4 worm cellular contexts compared by ENCODE assay signal in the genomic region with DNA sequence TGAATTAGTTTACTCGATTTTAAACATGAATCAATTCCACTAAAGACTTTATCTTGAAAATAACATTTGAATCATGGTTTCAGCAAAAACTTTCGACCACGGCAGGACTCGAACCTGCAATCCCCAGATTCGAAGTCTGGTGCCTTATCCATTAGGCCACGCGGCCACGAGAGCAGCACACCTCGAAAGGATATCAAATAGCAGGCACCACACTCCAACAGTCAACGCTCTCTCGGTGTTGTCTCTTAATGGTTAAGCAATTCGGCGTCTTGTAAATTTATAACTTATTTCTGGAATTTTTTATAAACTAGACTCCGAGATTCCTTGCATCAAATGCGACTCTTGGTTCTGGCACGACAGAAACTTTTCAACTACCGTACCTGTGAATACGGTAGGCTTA.
TF ChIP-seq lines count a peak whose summit lies in the region.

No protein-coding gene starts in this region.

TF ChIP-seq in whole organism, L2 larva, 48 proteins besides CTCF, POLR2A, EP300 and RAD21 (continues in another document):
- TF ChIP-seq ztf-11 (tag; optimal IDR thresholded peaks at IDR 0.05; lab: Kevin White, UChicago): no peak
- peak; percentile 30 for TF ChIP-seq nhr-25 (tag; optimal IDR thresholded peaks at IDR 0.05; lab: Kevin White, UChicago)
- no peak for TF ChIP-seq mdl-1 (tag; optimal IDR thresholded peaks at IDR 0.05; lab: Kevin White, UChicago)
- TF ChIP-seq ceh-82 (tag; optimal IDR thresholded peaks at IDR 0.05; lab: Kevin White, UChicago): no peak
- TF ChIP-seq fos-1 (tag; optimal IDR thresholded peaks at IDR 0.05; lab: Kevin White, UChicago): peak; percentile 59
- TF ChIP-seq nhr-23 (tag; optimal IDR thresholded peaks at IDR 0.05; lab: Kevin White, UChicago): no peak
- TF ChIP-seq nhr-77 (tag; optimal IDR thresholded peaks at IDR 0.05; lab: Kevin White, UChicago): no peak
- no peak for TF ChIP-seq ama-1 (optimal IDR thresholded peaks at IDR 0.05; lab: Kevin White, UChicago)
- no peak for TF ChIP-seq ZK546.5 (tag; optimal IDR thresholded peaks at IDR 0.05; lab: Kevin White, UChicago)
- TF ChIP-seq aly-2 (tag; optimal IDR thresholded peaks at IDR 0.05; lab: Kevin White, UChicago): no peak
- TF ChIP-seq ztf-4 (tag; optimal IDR thresholded peaks at IDR 0.05; lab: Kevin White, UChicago): peak; percentile 2
- TF ChIP-seq elt-3 (tag; optimal IDR thresholded peaks at IDR 0.05; lab: Kevin White, UChicago): no peak
- TF ChIP-seq ztf-1 (GFP tag; conservative IDR thresholded peaks at IDR 0.05; lab: Robert Waterston, UW): no peak
- no peak for TF ChIP-seq nhr-11 (tag; optimal IDR thresholded peaks at IDR 0.05; lab: Kevin White, UChicago)
- peak; percentile 45 for TF ChIP-seq sem-4 (tag; optimal IDR thresholded peaks at IDR 0.05; lab: Kevin White, UChicago)
- peak; percentile 56 for TF ChIP-seq lin-13 (GFP tag; optimal IDR thresholded peaks at IDR 0.05; lab: Kevin White, UChicago)
- TF ChIP-seq blmp-1 (tag; optimal IDR thresholded peaks at IDR 0.05; lab: Kevin White, UChicago; ENCODE audit: insufficient read depth): peak; percentile 4
- TF ChIP-seq snpc-4 (tag; optimal IDR thresholded peaks at IDR 0.05; lab: Kevin White, UChicago): no peak
- TF ChIP-seq R02D3.7 (tag; optimal IDR thresholded peaks at IDR 0.05; lab: Kevin White, UChicago): no peak
- peak; percentile 35 for TF ChIP-seq lin-11 (tag; optimal IDR thresholded peaks at IDR 0.05; lab: Kevin White, UChicago)
- peak; percentile 63 for TF ChIP-seq sma-3 (GFP tag; optimal IDR thresholded peaks at IDR 0.05; lab: Kevin White, UChicago)
- TF ChIP-seq mbf-1 (tag; optimal IDR thresholded peaks at IDR 0.05; lab: Kevin White, UChicago): no peak
- TF ChIP-seq gmeb-1 (tag; optimal IDR thresholded peaks at IDR 0.05; lab: Kevin White, UChicago): peak; percentile 50

TF ChIP-seq in whole organism, L4 larva, 104 proteins besides CTCF, POLR2A, EP300 and RAD21 (continues in another document):
- no peak for TF ChIP-seq zag-1 (tag; optimal IDR thresholded peaks at IDR 0.05; lab: Kevin White, UChicago)
- TF ChIP-seq ces-1 (GFP tag; optimal IDR thresholded peaks at IDR 0.05; lab: Kevin White, UChicago): no peak
- TF ChIP-seq nhr-11 (tag; optimal IDR thresholded peaks at IDR 0.05; lab: Kevin White, UChicago): no peak
- no peak for TF ChIP-seq skn-1 (tag; optimal IDR thresholded peaks at IDR 0.05; lab: Kevin White, UChicago)
- TF ChIP-seq cey-2 (tag; optimal IDR thresholded peaks at IDR 0.05; lab: Kevin White, UChicago; ENCODE audit: borderline replicate concordance, insufficient read depth): no peak
- TF ChIP-seq rbr-2 (tag; optimal IDR thresholded peaks at IDR 0.05; lab: Kevin White, UChicago): peak; percentile 57
- TF ChIP-seq Y105C5A.15 (GFP tag; IDR thresholded peaks at IDR 0.05; lab: Robert Waterston, UW): peak; percentile 85
- peak; percentile 59 for TF ChIP-seq lir-3 (tag; optimal IDR thresholded peaks at IDR 0.05; lab: Kevin White, UChicago)
- no peak for TF ChIP-seq ceh-20 (GFP tag; IDR thresholded peaks at IDR 0.05; lab: Robert Waterston, UW)
- TF ChIP-seq nhr-28 (tag; optimal IDR thresholded peaks at IDR 0.05; lab: Kevin White, UChicago): peak; percentile 9
- peak; percentile 48; the same call in 1 of the 2 replicates for TF ChIP-seq saeg-2 (GFP tag; IDR thresholded peaks at IDR 0.05; lab: Robert Waterston, UW)
- TF ChIP-seq mdt-29 (GFP tag; IDR thresholded peaks at IDR 0.05; lab: Robert Waterston, UW): peak; percentile 81
- no peak for TF ChIP-seq ceh-62 (tag; optimal IDR thresholded peaks at IDR 0.05; lab: Kevin White, UChicago)
- peak; percentile 78; the same call in 1 of the 2 replicates for TF ChIP-seq F26F4.8 (GFP tag; conservative IDR thresholded peaks at IDR 0.05; lab: Robert Waterston, UW)
- TF ChIP-seq nhr-6 (tag; optimal IDR thresholded peaks at IDR 0.05; lab: Kevin White, UChicago): no peak
- no peak for TF ChIP-seq ama-1 (optimal IDR thresholded peaks at IDR 0.05; lab: Kevin White, UChicago)
- TF ChIP-seq zip-11 (GFP tag; IDR thresholded peaks at IDR 0.05; lab: Robert Waterston, UW): no peak
- TF ChIP-seq dmd-9 (GFP tag; IDR thresholded peaks at IDR 0.05; lab: Robert Waterston, UW): peak; percentile 65; the same call in 1 of the 2 replicates
- TF ChIP-seq hif-1 (tag; optimal IDR thresholded peaks at IDR 0.05; lab: Kevin White, UChicago): peak in 1 of 2 experiments; percentile 55
- TF ChIP-seq nhr-102 (tag; optimal IDR thresholded peaks at IDR 0.05; lab: Kevin White, UChicago): peak; percentile 90
- TF ChIP-seq D1046.2 (GFP tag; IDR thresholded peaks at IDR 0.05; lab: Robert Waterston, UW): peak; percentile 78
- no peak for TF ChIP-seq pqm-1 (tag; optimal IDR thresholded peaks at IDR 0.05; lab: Kevin White, UChicago)

TF ChIP-seq in whole organism, late embryonic, 69 proteins besides CTCF, POLR2A, EP300 and RAD21 (continues in another document):
- peak; percentile 80 for TF ChIP-seq fkh-6 (tag; optimal IDR thresholded peaks at IDR 0.05; lab: Kevin White, UChicago)
- no peak for TF ChIP-seq ama-1 (optimal IDR thresholded peaks at IDR 0.05; lab: Kevin White, UChicago)
- peak; percentile 89 for TF ChIP-seq eyg-1 (tag; optimal IDR thresholded peaks at IDR 0.05; lab: Kevin White, UChicago)
- peak; percentile 83 for TF ChIP-seq ref-2 (tag; optimal IDR thresholded peaks at IDR 0.05; lab: Kevin White, UChicago)
- peak; percentile 45 for TF ChIP-seq unc-42 (tag; optimal IDR thresholded peaks at IDR 0.05; lab: Kevin White, UChicago)
- TF ChIP-seq elt-4 (tag; optimal IDR thresholded peaks at IDR 0.05; lab: Kevin White, UChicago): no peak
- peak; percentile 58 for TF ChIP-seq ceh-18 (tag; optimal IDR thresholded peaks at IDR 0.05; lab: Kevin White, UChicago)
- TF ChIP-seq K09A11.1 (tag; optimal IDR thresholded peaks at IDR 0.05; lab: Kevin White, UChicago; ENCODE audit: insufficient read depth): peak; percentile 73
- peak; percentile 73 for TF ChIP-seq F13H6.1 (tag; optimal IDR thresholded peaks at IDR 0.05; lab: Kevin White, UChicago)
- peak; percentile 85 for TF ChIP-seq nhr-232 (tag; optimal IDR thresholded peaks at IDR 0.05; lab: Kevin White, UChicago)
- peak; percentile 62 for TF ChIP-seq odd-2 (tag; optimal IDR thresholded peaks at IDR 0.05; lab: Kevin White, UChicago)
- TF ChIP-seq fkh-10 (GFP tag; optimal IDR thresholded peaks at IDR 0.05; lab: Kevin White, UChicago): no peak
- peak; percentile 84 for TF ChIP-seq pha-2 (tag; optimal IDR thresholded peaks at IDR 0.05; lab: Kevin White, UChicago)
- peak; percentile 86 for TF ChIP-seq npax-4 (tag; optimal IDR thresholded peaks at IDR 0.05; lab: Kevin White, UChicago)
- TF ChIP-seq lim-6 (tag; optimal IDR thresholded peaks at IDR 0.05; lab: Kevin White, UChicago): peak; percentile 21
- TF ChIP-seq lin-11 (tag; optimal IDR thresholded peaks at IDR 0.05; lab: Kevin White, UChicago): peak; percentile 83
- peak; percentile 87 for TF ChIP-seq pat-9 (tag; optimal IDR thresholded peaks at IDR 0.05; lab: Kevin White, UChicago)
- peak; percentile 72 for TF ChIP-seq hlh-8 (tag; optimal IDR thresholded peaks at IDR 0.05; lab: Kevin White, UChicago)
- peak; percentile 85 for TF ChIP-seq sox-4 (tag; optimal IDR thresholded peaks at IDR 0.05; lab: Kevin White, UChicago)
- TF ChIP-seq hlh-30 (tag; optimal IDR thresholded peaks at IDR 0.05; lab: Kevin White, UChicago; ENCODE audit: insufficient read depth): peak; percentile 49
- no peak for TF ChIP-seq pros-1 (tag; optimal IDR thresholded peaks at IDR 0.05; lab: Kevin White, UChicago)
- TF ChIP-seq ahr-1 (tag; optimal IDR thresholded peaks at IDR 0.05; lab: Kevin White, UChicago): peak; percentile 62
- peak; percentile 72 for TF ChIP-seq madf-2 (tag; optimal IDR thresholded peaks at IDR 0.05; lab: Kevin White, UChicago)
- TF ChIP-seq Y22D7AL.16 (tag; optimal IDR thresholded peaks at IDR 0.05; lab: Kevin White, UChicago): peak; percentile 80

TF ChIP-seq in whole organism, mixed stage, embryonic, 35 proteins besides CTCF, POLR2A, EP300 and RAD21 (continues in another document):
- TF ChIP-seq lin-32 (GFP tag; optimal IDR thresholded peaks at IDR 0.05; lab: Kevin White, UChicago) (peak; percentile 83), lin-13 (tag; optimal IDR thresholded peaks at IDR 0.05; lab: Kevin White, UChicago) (peak; percentile 30), hlh-1 (tag; optimal IDR thresholded peaks at IDR 0.05; lab: Kevin White, UChicago) (peak; percentile 20), bed-3 (GFP tag; optimal IDR thresholded peaks at IDR 0.05; lab: Kevin White, UChicago) (peak; percentile 81), mep-1 (tag; optimal IDR thresholded peaks at IDR 0.05; lab: Kevin White, UChicago) (peak; percentile 73), unc-120 (tag; optimal IDR thresholded peaks at IDR 0.05; lab: Kevin White, UChicago; ENCODE audit: poor library complexity, severe bottlenecking) (peak; percentile 85), unc-62 (GFP tag; optimal IDR thresholded peaks at IDR 0.05; lab: Kevin White, UChicago) (peak; percentile 10), nhr-12 (tag; optimal IDR thresholded peaks at IDR 0.05; lab: Kevin White, UChicago) (peak; percentile 54), ces-1 (GFP tag; optimal IDR thresholded peaks at IDR 0.05; lab: Kevin White, UChicago) (peak; percentile 17), ceh-43 (GFP tag; optimal IDR thresholded peaks at IDR 0.05; lab: Kevin White, UChicago) (peak; percentile 85), nhr-2 (tag; optimal IDR thresholded peaks at IDR 0.05; lab: Kevin White, UChicago) (peak; percentile 20), lsy-2 (tag; optimal IDR thresholded peaks at IDR 0.05; lab: Kevin White, UChicago) (peak; percentile 45), zip-8 (tag; optimal IDR thresholded peaks at IDR 0.05; lab: Kevin White, UChicago) (no peak), sem-2 (GFP tag; optimal IDR thresholded peaks at IDR 0.05; lab: Kevin White, UChicago) (peak; percentile 90), cnd-1 (tag; optimal IDR thresholded peaks at IDR 0.05; lab: Kevin White, UChicago) (peak; percentile 95), elt-1 (tag; optimal IDR thresholded peaks at IDR 0.05; lab: Kevin White, UChicago; ENCODE audit: borderline replicate concordance, insufficient read depth) (no peak), nhr-76 (tag; optimal IDR thresholded peaks at IDR 0.05; lab: Kevin White, UChicago) (no peak), ceh-39 (tag; optimal IDR thresholded peaks at IDR 0.05; lab: Kevin White, UChicago) (peak; percentile 52), mls-2 (tag; optimal IDR thresholded peaks at IDR 0.05; lab: Kevin White, UChicago) (peak; percentile 96), ztf-11 (tag; optimal IDR thresholded peaks at IDR 0.05; lab: Kevin White, UChicago) (peak; percentile 16), blmp-1 (tag; optimal IDR thresholded peaks at IDR 0.05; lab: Kevin White, UChicago) (no peak), ham-2 (GFP tag; optimal IDR thresholded peaks at IDR 0.05; lab: Kevin White, UChicago) (peak; percentile 78), drap-1 (GFP tag; optimal IDR thresholded peaks at IDR 0.05; lab: Kevin White, UChicago) (peak; percentile 90), flh-1 (GFP tag; optimal IDR thresholded peaks at IDR 0.05; lab: Kevin White, UChicago) (peak; percentile 76), pha-4 (tag; optimal IDR thresholded peaks at IDR 0.05; lab: Kevin White, UChicago) (peak; percentile 37), elt-3 (tag; optimal IDR thresholded peaks at IDR 0.05; lab: Kevin White, UChicago) (no peak), M03D4.4 (tag; optimal IDR thresholded peaks at IDR 0.05; lab: Kevin White, UChicago) (peak; percentile 94)
